Fruit fly (Drosophila melanogaster) whole organism, embryonic: ENCODE data around the gene pes.

Experiments
- Blimp-1 ChIP-seq: fragments of 200-800 bp; sonication (Bioruptor generic); optimal IDR thresholded peaks from 3 replicates; lab custom pipeline; 2018; ENCODE audit warnings: missing biosample characterization, missing genetic modification characterization, mild to moderate bottlenecking, moderate library complexity, missing genetic modification reagents
- CG10209 ChIP-seq: fragments of 200-800 bp; sonication (Bioruptor generic); optimal IDR thresholded peaks from 3 replicates; lab custom pipeline; 2017; ENCODE audit warnings: missing biosample characterization, mild to moderate bottlenecking, missing genetic modification characterization, missing genetic modification reagents
- CG11723 ChIP-seq: fragments of 200-800 bp; sonication (Bioruptor generic); optimal IDR thresholded peaks from 2 replicates; lab custom pipeline; 2017; ENCODE audit warnings: missing biosample characterization, mild to moderate bottlenecking, missing genetic modification characterization
- CG15011 ChIP-seq: fragments of 200-800 bp; sonication (Bioruptor generic); optimal IDR thresholded peaks from 3 replicates; lab custom pipeline; 2018; ENCODE audit warnings: missing biosample characterization, mild to moderate bottlenecking, missing genetic modification characterization
- CG8290 ChIP-seq, 3 experiments: fragments of 200-800 bp; sonication (Bioruptor generic); optimal IDR thresholded peaks; 2 replicates each; lab custom pipeline; 2016 to 2019; ENCODE audit warnings: missing biosample characterization in 3 of 3, missing genetic modification characterization in 3 of 3, mild to moderate bottlenecking in 2 of 3, moderate library complexity in 1 of 3
- CG9609 ChIP-seq: fragments of 200-800 bp; sonication (Bioruptor generic); optimal IDR thresholded peaks from 3 replicates; lab custom pipeline; 2016; ENCODE audit warnings: missing biosample characterization, missing genetic modification characterization
- Ets65A ChIP-seq: fragments of 200-800 bp; sonication (Bioruptor generic); peaks from one replicate; lab custom pipeline; 2016; ENCODE audit warnings: missing biosample characterization, missing genetic modification characterization
- Lim3 ChIP-seq: fragments of 200-800 bp; sonication (Bioruptor generic); IDR thresholded peaks from 2 replicates; pipeline ENCODE4 v1.3.6; 2022; ENCODE audit warnings: missing biosample characterization, missing genetic modification characterization
- crp ChIP-seq, 2 experiments: fragments of 200-800 bp; sonication (Bioruptor generic); optimal IDR thresholded peaks; 2 replicates in 1 of 2; 3 replicates in 1 of 2; lab custom pipeline; 2017; ENCODE audit warnings: missing biosample characterization in 2 of 2, missing genetic modification characterization in 2 of 2, mild to moderate bottlenecking in 1 of 2, moderate library complexity in 1 of 2
- h ChIP-seq: fragments of >200 bp; optimal IDR thresholded peaks from 2 replicates; lab custom pipeline; 2017
- insv ChIP-seq, 2 experiments: fragments of 200-800 bp; sonication (Bioruptor generic); optimal IDR thresholded peaks; 3 replicates each; lab custom pipeline; 2016 to 2018; ENCODE audit warnings: missing biosample characterization in 2 of 2, missing genetic modification characterization in 2 of 2
- sd ChIP-seq: fragments of 200-800 bp; sonication (Bioruptor generic); optimal IDR thresholded peaks from 3 replicates; lab custom pipeline; 2018; ENCODE audit warnings: missing biosample characterization, mild to moderate bottlenecking, missing genetic modification characterization, moderate library complexity

DNA sequence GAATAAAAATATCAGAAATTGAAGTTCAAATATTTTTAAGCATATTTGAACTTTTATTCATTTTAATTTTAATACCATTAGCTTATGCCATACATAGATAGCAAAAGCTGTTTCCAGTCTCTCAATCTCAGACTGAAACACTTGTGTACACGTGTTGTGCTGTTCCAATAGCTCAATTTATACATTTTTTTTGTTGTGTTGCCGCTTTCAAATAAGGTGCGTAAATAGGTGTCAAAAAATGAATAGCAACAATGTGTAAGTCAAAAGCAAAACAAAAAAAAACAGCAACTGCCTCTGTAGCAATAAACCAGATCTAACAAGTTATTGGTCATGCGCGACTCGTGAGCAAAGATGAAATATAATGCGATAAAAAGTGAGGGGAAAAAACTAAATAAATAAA lies 52.0 kb downstream of the pes start:
- no peak for TF ChIP-seq CG9609 (GFP tag; lab: Kevin White, UChicago)
- no peak for TF ChIP-seq CG15011 (GFP tag; lab: Kevin White, UChicago)
- no peak for TF ChIP-seq Lim3 (GFP tag; lab: Robert Waterston, UW)
- no peak for TF ChIP-seq CG8290 (GFP tag; optimal IDR thresholded peaks at IDR 0.05; lab: Kevin White, UChicago)
- no peak for TF ChIP-seq CG8290 (tag; optimal IDR thresholded peaks at IDR 0.05; lab: Kevin White, UChicago)
- TF ChIP-seq h = no peak
- TF ChIP-seq CG10209 = no peak
- no peak for TF ChIP-seq CG11723 (GFP tag; lab: Kevin White, UChicago)
- no peak for TF ChIP-seq Blimp-1 (GFP tag; lab: Kevin White, UChicago)
- no peak for TF ChIP-seq insv (GFP tag; optimal IDR thresholded peaks at IDR 0.05; lab: Kevin White, UChicago)
- no peak for TF ChIP-seq crp (GFP tag; optimal IDR thresholded peaks at IDR 0.05; lab: Kevin White, UChicago)
- TF ChIP-seq sd (tag; lab: Kevin White, UChicago) = no peak
- peak; percentile 61 for TF ChIP-seq Ets65A (GFP tag; lab: Kevin White, UChicago)
